Fruit fly (Drosophila melanogaster) whole organism, wandering third instar larva: Measurements from ENCODE around the gene CG15865.

Experiments used
- Abd-B ChIP-seq: fragments of >200 bp; optimal IDR thresholded peaks from 2 replicates; lab custom pipeline; 2017; ENCODE audit warnings: missing biosample characterization, missing genetic modification characterization
- CG32264 ChIP-seq: fragments of 200-800 bp; sonication (Bioruptor generic); optimal IDR thresholded peaks from 2 replicates; lab custom pipeline; 2016; ENCODE audit warnings: missing biosample characterization, missing genetic modification characterization
- CG9705 ChIP-seq: fragments of 200-800 bp; sonication (Bioruptor generic); optimal IDR thresholded peaks from 2 replicates; lab custom pipeline; 2018; ENCODE audit warnings: missing biosample characterization, mild to moderate bottlenecking, missing genetic modification characterization
- CrebA ChIP-seq: fragments of 200-800 bp; sonication (Bioruptor generic); optimal IDR thresholded peaks from 2 replicates; lab custom pipeline; 2016; ENCODE audit warnings: missing biosample characterization, mild to moderate bottlenecking, missing genetic modification characterization, borderline replicate concordance
- Dfd ChIP-seq: fragments of >200 bp; optimal IDR thresholded peaks from 2 replicates; lab custom pipeline; 2017; ENCODE audit warnings: missing biosample characterization, missing genetic modification characterization
- Dif ChIP-seq: fragments of 200-275, 200-300 bp; sonication (Bioruptor generic); optimal IDR thresholded peaks from 2 replicates; lab custom pipeline; 2018; ENCODE audit warnings: missing biosample characterization, missing genetic modification characterization; ENCODE audit not compliant: partially characterized antibody
- GATAd ChIP-seq: sonication (Bioruptor generic); optimal IDR thresholded peaks from 2 replicates; lab custom pipeline; 2016; ENCODE audit warnings: missing biosample characterization, missing genetic modification characterization
- HLH106 ChIP-seq: fragments of 200-800 bp; optimal IDR thresholded peaks from 3 replicates; lab custom pipeline; 2019; ENCODE audit warnings: missing biosample characterization, mild to moderate bottlenecking, missing genetic modification characterization, moderate library complexity
- Hnf4 ChIP-seq: fragments of 200-800 bp; sonication (Bioruptor generic); optimal IDR thresholded peaks from 2 replicates; lab custom pipeline; 2016; ENCODE audit warnings: missing biosample characterization, mild to moderate bottlenecking, missing genetic modification characterization
- Hr78 ChIP-seq: fragments of >200 bp; optimal IDR thresholded peaks from 2 replicates; lab custom pipeline; 2017; ENCODE audit warnings: missing biosample characterization, missing genetic modification characterization
- Hr83 ChIP-seq: fragments of 200-300 bp; sonication (Bioruptor generic); optimal IDR thresholded peaks from 2 replicates; lab custom pipeline; 2016; ENCODE audit warnings: missing biosample characterization, mild to moderate bottlenecking, missing genetic modification characterization, moderate library complexity; ENCODE audit not compliant: poor library complexity, severe bottlenecking
- Jra ChIP-seq: sonication (Bioruptor generic); optimal IDR thresholded peaks from 2 replicates; lab custom pipeline; 2016; ENCODE audit warnings: missing biosample characterization, missing genetic modification characterization
- Mio ChIP-seq: sonication (Bioruptor generic); optimal IDR thresholded peaks from 2 replicates; lab custom pipeline; 2016; ENCODE audit warnings: missing biosample characterization, missing genetic modification characterization
- Myc ChIP-seq: fragments of >200 bp; optimal IDR thresholded peaks from 2 replicates; lab custom pipeline; 2017
- N ChIP-seq: fragments of >200 bp; optimal IDR thresholded peaks from 2 replicates; lab custom pipeline; 2018; ENCODE audit warnings: missing biosample characterization, missing external identifiers, missing genetic modification characterization
- OdsH ChIP-seq: fragments of 200-800 bp; sonication (Bioruptor generic); optimal IDR thresholded peaks from 2 replicates; lab custom pipeline; 2016; ENCODE audit warnings: missing biosample characterization, mild to moderate bottlenecking, missing genetic modification characterization
- Rel ChIP-seq, 2 experiments: fragments of 200-800 bp; sonication (Bioruptor generic) in 1 of 2; optimal IDR thresholded peaks; 2 replicates in 1 of 2; 3 replicates in 1 of 2; lab custom pipeline; 2016 to 2019; ENCODE audit warnings: mild to moderate bottlenecking in 2 of 2, missing biosample characterization in 2 of 2, missing genetic modification characterization in 2 of 2, moderate library complexity in 1 of 2
- Sp1 ChIP-seq: fragments of 200-800 bp; sonication (Bioruptor generic); optimal IDR thresholded peaks from 3 replicates; lab custom pipeline; 2019; ENCODE audit warnings: missing biosample characterization, mild to moderate bottlenecking, missing genetic modification characterization, moderate library complexity
- Vsx2 ChIP-seq: fragments of 200-300, 225-300 bp; sonication (Bioruptor generic); optimal IDR thresholded peaks from 2 replicates; lab custom pipeline; 2018; ENCODE audit warnings: missing biosample characterization, missing genetic modification characterization; ENCODE audit not compliant: partially characterized antibody
- br ChIP-seq: fragments of 200-800 bp; sonication (Bioruptor generic); optimal IDR thresholded peaks from 2 replicates; lab custom pipeline; 2016; ENCODE audit warnings: missing biosample characterization, missing genetic modification characterization
- brk ChIP-seq: fragments of 200-800 bp; sonication (Bioruptor generic); optimal IDR thresholded peaks from 2 replicates; lab custom pipeline; 2016; ENCODE audit warnings: missing biosample characterization, mild to moderate bottlenecking, missing genetic modification characterization
- dl ChIP-seq, 2 experiments: fragments of 175-275, 200-275 bp in 1 of 2; fragments of 200-275 bp in 1 of 2; sonication (Bioruptor generic); optimal IDR thresholded peaks; lab custom pipeline; 2018; ENCODE audit warnings: mild to moderate bottlenecking in 2 of 2, missing biosample characterization in 2 of 2, missing genetic modification characterization in 2 of 2, moderate library complexity in 2 of 2; ENCODE audit not compliant: partially characterized antibody in 2 of 2, insufficient read depth in 1 of 2
- dmrt93B ChIP-seq: fragments of 200-800 bp; sonication (Bioruptor generic); optimal IDR thresholded peaks from 2 replicates; lab custom pipeline; 2018; ENCODE audit warnings: missing biosample characterization, mild to moderate bottlenecking, missing genetic modification characterization
- dsf ChIP-seq: sonication (Bioruptor generic); optimal IDR thresholded peaks from 2 replicates; lab custom pipeline; 2016; ENCODE audit warnings: missing biosample characterization, missing genetic modification characterization, borderline replicate concordance
- ey ChIP-seq: fragments of 200-800 bp; sonication (Bioruptor generic); optimal IDR thresholded peaks from 2 replicates; lab custom pipeline; 2016; ENCODE audit warnings: missing biosample characterization, missing genetic modification characterization
- foxo ChIP-seq, 2 experiments: fragments of 200-800 bp; sonication (Bioruptor generic); optimal IDR thresholded peaks; 2 replicates in 1 of 2; 3 replicates in 1 of 2; lab custom pipeline; 2016 to 2017; ENCODE audit warnings: missing biosample characterization in 2 of 2, missing genetic modification characterization in 2 of 2
- fru ChIP-seq: fragments of 200-800 bp; sonication (Bioruptor generic); optimal IDR thresholded peaks from 3 replicates; lab custom pipeline; 2016; ENCODE audit warnings: missing biosample characterization, mild to moderate bottlenecking, missing genetic modification characterization
- h ChIP-seq: fragments of 200-800 bp; sonication (Bioruptor generic); optimal IDR thresholded peaks from 3 replicates; lab custom pipeline; 2016; ENCODE audit warnings: missing biosample characterization, mild to moderate bottlenecking, missing genetic modification characterization
- jim ChIP-seq: fragments of 175-275, 200-325 bp; sonication (Bioruptor generic); optimal IDR thresholded peaks from 2 replicates; lab custom pipeline; 2016; ENCODE audit warnings: missing biosample characterization, mild to moderate bottlenecking, missing genetic modification characterization
- lola ChIP-seq: fragments of >200 bp; optimal IDR thresholded peaks from 2 replicates; lab custom pipeline; 2017; ENCODE audit warnings: missing biosample characterization, missing genetic modification characterization
- pan ChIP-seq: fragments of >200 bp; optimal IDR thresholded peaks from 2 replicates; lab custom pipeline; 2017
- psq ChIP-seq: fragments of 200-800 bp; sonication (Bioruptor generic); optimal IDR thresholded peaks from 3 replicates; lab custom pipeline; 2017; ENCODE audit warnings: missing biosample characterization, mild to moderate bottlenecking, missing genetic modification characterization, moderate library complexity
- rgr ChIP-seq: fragments of 200-800 bp; sonication (Bioruptor generic); optimal IDR thresholded peaks from 3 replicates; lab custom pipeline; 2016; ENCODE audit warnings: missing biosample characterization, mild to moderate bottlenecking, missing genetic modification characterization
- sage ChIP-seq: fragments of 200-800 bp; sonication (Bioruptor generic); optimal IDR thresholded peaks from 2 replicates; lab custom pipeline; 2016; ENCODE audit warnings: missing biosample characterization, mild to moderate bottlenecking, missing genetic modification characterization
- sv ChIP-seq: fragments of 200-800 bp; sonication (Bioruptor generic); optimal IDR thresholded peaks from 3 replicates; lab custom pipeline; 2016; ENCODE audit warnings: missing biosample characterization, missing genetic modification characterization
- tai ChIP-seq: sonication (Bioruptor generic); optimal IDR thresholded peaks from 2 replicates; lab custom pipeline; 2016; ENCODE audit warnings: missing biosample characterization, missing genetic modification characterization
- usp ChIP-seq: fragments of >200 bp; optimal IDR thresholded peaks from 2 replicates; lab custom pipeline; 2017; ENCODE audit warnings: missing biosample characterization, missing genetic modification characterization
- woc ChIP-seq: sonication (Bioruptor generic); optimal IDR thresholded peaks from 2 replicates; lab custom pipeline; 2016; ENCODE audit warnings: missing biosample characterization, mild to moderate bottlenecking, missing genetic modification characterization

Gene CG15865

DNA sequence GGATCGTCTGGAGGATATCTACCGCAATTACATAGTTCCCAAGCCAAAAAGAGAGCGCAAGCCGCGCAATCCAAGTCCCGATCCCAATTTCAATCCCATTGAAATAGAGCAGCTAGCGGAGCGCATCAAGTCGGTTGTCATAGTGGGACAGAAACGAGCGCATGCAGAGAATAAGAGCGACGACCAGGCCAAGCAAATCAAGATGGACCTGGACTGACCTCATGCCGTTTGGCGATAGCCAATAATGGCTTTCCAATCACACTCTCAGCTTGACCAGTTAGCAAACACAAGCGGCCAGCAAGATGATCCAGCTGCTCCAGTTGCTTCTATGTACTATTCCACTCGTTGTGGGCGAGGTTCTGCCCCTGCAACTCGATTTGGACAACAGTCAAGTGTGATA is 12.6 kb downstream of the CG15865 start:
- no peak for TF ChIP-seq h (GFP tag; lab: Kevin White, UChicago)
- TF ChIP-seq sv, result no peak
- TF ChIP-seq OdsH (GFP tag; lab: Kevin White, UChicago), result no peak
- no peak for TF ChIP-seq tai (GFP tag; lab: Kevin White, UChicago)
- TF ChIP-seq Mio (GFP tag; lab: Kevin White, UChicago), result no peak
- TF ChIP-seq sage (GFP tag; lab: Kevin White, UChicago), result no peak
- TF ChIP-seq Vsx2 (GFP tag; lab: Kevin White, UChicago), result no peak
- no peak for TF ChIP-seq CG32264
- TF ChIP-seq Rel (GFP tag; optimal IDR thresholded peaks at IDR 0.05; lab: Kevin White, UChicago), result no peak
- no peak for TF ChIP-seq Rel (tag; optimal IDR thresholded peaks at IDR 0.05; lab: Kevin White, UChicago)
- no peak for TF ChIP-seq pan (lab: Kevin White, UChicago)
- TF ChIP-seq GATAd (GFP tag; lab: Kevin White, UChicago), result no peak
- TF ChIP-seq fru, result no peak
- no peak for TF ChIP-seq rgr (GFP tag; lab: Kevin White, UChicago)
- TF ChIP-seq Hr83, result no peak
- TF ChIP-seq Hr78 (GFP tag; lab: Kevin White, UChicago), result no peak
- no peak for TF ChIP-seq dsf (GFP tag; lab: Kevin White, UChicago)
- TF ChIP-seq Sp1 (GFP tag; lab: Kevin White, UChicago), result no peak

DNA sequence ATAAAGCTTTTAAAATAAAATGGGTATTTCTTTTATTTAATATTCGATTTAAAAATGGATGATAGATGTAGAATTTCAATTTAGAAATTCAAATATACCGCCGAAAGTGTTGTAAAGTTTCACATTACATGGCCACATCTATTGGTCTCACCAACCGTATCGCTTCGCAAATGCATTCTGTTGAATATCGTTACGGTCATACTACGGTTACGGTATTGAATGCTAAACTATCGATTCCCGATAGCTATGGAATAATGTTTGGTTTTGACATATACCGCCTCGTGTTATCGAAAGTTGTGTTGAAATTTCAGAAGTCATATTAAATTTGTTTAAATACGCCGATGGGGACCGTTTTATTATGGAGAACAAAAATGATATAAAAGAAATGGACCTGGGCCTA is 13.2 kb downstream of the CG15865 start, which contains the start of the genes CG32573 and CG42512:
Gene CG32573 (plus strand): TSS at position 279 of the 400 bp plus-strand sequence.
Gene CG42512 (plus strand): TSS at position 279 of the 400 bp plus-strand sequence.
- TF ChIP-seq fru (no peak), Abd-B (no peak), N (no peak), CG32264 (no peak), Myc (lab: Kevin White, UChicago) (peak; percentile 45), rgr (GFP tag; lab: Kevin White, UChicago) (no peak), Dif (GFP tag; lab: Kevin White, UChicago) (no peak), pan (lab: Kevin White, UChicago) (no peak), Rel (GFP tag; optimal IDR thresholded peaks at IDR 0.05; lab: Kevin White, UChicago) (no peak), Rel (tag; optimal IDR thresholded peaks at IDR 0.05; lab: Kevin White, UChicago) (peak; percentile 25), sv (no peak)

dm6 chrX:16650078-16651063 is 13.9 kb downstream of the CG15865 start:
- peak; percentile 57 for TF ChIP-seq CG32264
- TF ChIP-seq OdsH (GFP tag; lab: Kevin White, UChicago), result no peak
- TF ChIP-seq brk (GFP tag; lab: Kevin White, UChicago), result no peak
- TF ChIP-seq GATAd (GFP tag; lab: Kevin White, UChicago), result no peak
- TF ChIP-seq Hr83, result no peak
- TF ChIP-seq woc (GFP tag; lab: Kevin White, UChicago), result peak; percentile 62
- TF ChIP-seq N, result no peak
- TF ChIP-seq CrebA (GFP tag; lab: Kevin White, UChicago), result no peak
- no peak for TF ChIP-seq Hnf4 (GFP tag; lab: Kevin White, UChicago)
- TF ChIP-seq Sp1 (GFP tag; lab: Kevin White, UChicago), result no peak
- TF ChIP-seq foxo (GFP tag; optimal IDR thresholded peaks at IDR 0.05; lab: Kevin White, UChicago), result peak in 1 of 2 experiments; percentile 71
- TF ChIP-seq jim (GFP tag; lab: Kevin White, UChicago), result no peak
- no peak for TF ChIP-seq Abd-B
- TF ChIP-seq dmrt93B (GFP tag; lab: Kevin White, UChicago), result no peak
- no peak for TF ChIP-seq Myc (lab: Kevin White, UChicago)
- no peak for TF ChIP-seq pan (lab: Kevin White, UChicago)
- no peak for TF ChIP-seq lola (GFP tag; lab: Kevin White, UChicago)
- TF ChIP-seq Mio (GFP tag; lab: Kevin White, UChicago), result no peak
- no peak for TF ChIP-seq CG9705 (GFP tag; lab: Kevin White, UChicago)
- TF ChIP-seq psq (GFP tag; lab: Kevin White, UChicago), result no peak
- no peak for TF ChIP-seq Hr78 (GFP tag; lab: Kevin White, UChicago)
- no peak for TF ChIP-seq dsf (GFP tag; lab: Kevin White, UChicago)
- no peak for TF ChIP-seq usp (GFP tag; lab: Kevin White, UChicago)
- TF ChIP-seq br (GFP tag; lab: Kevin White, UChicago), result no peak
- TF ChIP-seq Dfd (GFP tag; lab: Kevin White, UChicago), result no peak
- TF ChIP-seq Vsx2 (GFP tag; lab: Kevin White, UChicago), result no peak
- TF ChIP-seq ey (GFP tag; lab: Kevin White, UChicago), result peak; percentile 44
- TF ChIP-seq sv, result peak; percentile 41
- no peak for TF ChIP-seq Dif (GFP tag; lab: Kevin White, UChicago)
- no peak for TF ChIP-seq sage (GFP tag; lab: Kevin White, UChicago)
- TF ChIP-seq Jra, result no peak
- TF ChIP-seq tai (GFP tag; lab: Kevin White, UChicago), result no peak
- no peak for TF ChIP-seq HLH106 (tag; lab: Kevin White, UChicago)
- no peak for TF ChIP-seq h (GFP tag; lab: Kevin White, UChicago)
- TF ChIP-seq Rel (GFP tag; optimal IDR thresholded peaks at IDR 0.05; lab: Kevin White, UChicago), result no peak
- no peak for TF ChIP-seq Rel (tag; optimal IDR thresholded peaks at IDR 0.05; lab: Kevin White, UChicago)
- TF ChIP-seq dl (GFP tag; optimal IDR thresholded peaks at IDR 0.05; lab: Kevin White, UChicago; ENCODE audit: insufficient read depth in 1 of 2, partially characterized antibody in 2 of 2), result no peak
- TF ChIP-seq fru, result peak; percentile 69
- TF ChIP-seq rgr (GFP tag; lab: Kevin White, UChicago), result no peak
